Worm (Caenorhabditis elegans) whole organism, late embryonic: ENCODE data around the gene pks-1.

ENCODE experiments used
- ama-1 ChIP-seq: fragments of 150-350 bp; optimal IDR thresholded peaks from 2 replicates; lab custom pipeline; 2014
- ceh-22 ChIP-seq: sonication (generic microtip); optimal IDR thresholded peaks from 2 replicates; lab custom pipeline; 2017; ENCODE audit warnings: missing biosample characterization, missing genetic modification characterization
- ceh-31 ChIP-seq: sonication (generic microtip); optimal IDR thresholded peaks from 2 replicates; lab custom pipeline; 2016; ENCODE audit warnings: missing genetic modification characterization, missing compliant biosample characterization
- ceh-48 ChIP-seq: sonication (generic microtip); optimal IDR thresholded peaks from 2 replicates; lab custom pipeline; 2016; ENCODE audit warnings: missing genetic modification characterization, inconsistent platforms, missing compliant biosample characterization
- dmd-4 ChIP-seq: sonication (generic microtip); optimal IDR thresholded peaks from 2 replicates; lab custom pipeline; 2016; ENCODE audit warnings: borderline replicate concordance, missing genetic modification characterization, missing compliant biosample characterization
- hlh-30 ChIP-seq: sonication (generic microtip); optimal IDR thresholded peaks from 2 replicates; lab custom pipeline; 2017; ENCODE audit warnings: antibody characterized with exemption, missing genetic modification characterization, missing compliant biosample characterization; ENCODE audit not compliant: insufficient read depth
- lim-6 ChIP-seq: sonication (generic microtip); optimal IDR thresholded peaks from 2 replicates; lab custom pipeline; 2016; ENCODE audit warnings: missing genetic modification characterization, missing compliant biosample characterization
- lin-11 ChIP-seq: fragments of 200-800 bp; sonication (Bioruptor generic); optimal IDR thresholded peaks from 2 replicates; lab custom pipeline; 2018; ENCODE audit warnings: mild to moderate bottlenecking, missing genetic modification characterization, missing compliant biosample characterization
- pag-3 ChIP-seq: sonication (generic microtip); optimal IDR thresholded peaks from 2 replicates; lab custom pipeline; 2016; ENCODE audit warnings: missing compliant biosample characterization, missing genetic modification characterization, borderline replicate concordance
- pha-4 ChIP-seq: fragments of 150-350 bp; optimal IDR thresholded peaks from 2 replicates; lab custom pipeline; 2018; ENCODE audit warnings: missing biosample characterization, missing genetic modification reagents, missing genetic modification characterization
- pqm-1 ChIP-seq: sonication (generic microtip); optimal IDR thresholded peaks from 2 replicates; lab custom pipeline; 2016; ENCODE audit warnings: missing genetic modification characterization, missing compliant biosample characterization
- pros-1 ChIP-seq: fragments of 150-350 bp; optimal IDR thresholded peaks from 2 replicates; lab custom pipeline; 2014; ENCODE audit warnings: missing biosample characterization, missing genetic modification reagents, missing genetic modification characterization
- unc-55 ChIP-seq: sonication (generic microtip); optimal IDR thresholded peaks from 2 replicates; lab custom pipeline; 2017; ENCODE audit warnings: missing biosample characterization, missing genetic modification reagents, missing genetic modification characterization

DNA sequence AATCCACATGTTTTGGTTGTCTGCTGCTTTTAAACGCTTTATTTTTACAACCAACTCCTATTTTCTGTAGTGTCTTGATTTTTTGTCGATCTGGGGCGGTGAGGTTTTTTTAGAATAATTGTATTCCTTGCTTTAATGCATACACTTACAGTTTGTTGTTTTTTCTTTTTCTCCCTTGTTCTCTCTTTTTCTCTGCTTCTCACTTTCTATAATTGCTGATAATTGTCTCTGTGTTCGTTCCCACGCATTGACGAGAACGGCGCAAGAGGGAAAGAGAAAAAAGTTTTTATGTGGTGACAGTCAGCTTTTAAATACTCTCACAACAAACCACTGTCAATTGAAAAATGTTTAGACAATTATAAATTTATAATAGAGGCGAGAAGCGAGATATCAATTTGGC lies 45.1 kb downstream of the pks-1 start:
- no peak for TF ChIP-seq pha-4 (tag; lab: Kevin White, UChicago)
- TF ChIP-seq ceh-22, result no peak
- TF ChIP-seq dmd-4 (tag; lab: Kevin White, UChicago), result no peak
- TF ChIP-seq ceh-31 (tag; lab: Kevin White, UChicago), result no peak
- no peak for TF ChIP-seq hlh-30 (tag; lab: Kevin White, UChicago)
- TF ChIP-seq pqm-1 (tag; lab: Kevin White, UChicago), result no peak
- TF ChIP-seq lin-11 (tag; lab: Kevin White, UChicago), result no peak
- TF ChIP-seq pros-1, result no peak
- TF ChIP-seq unc-55 (GFP tag; lab: Kevin White, UChicago), result no peak
- no peak for TF ChIP-seq pag-3
- TF ChIP-seq ama-1, result no peak
- no peak for TF ChIP-seq ceh-48 (tag; lab: Kevin White, UChicago)
- TF ChIP-seq lim-6 (tag; lab: Kevin White, UChicago), result no peak
